Fruit fly (Drosophila melanogaster) whole organism: ENCODE results near the gene ru.

Experiments
- Dll ChIP-seq: fragments of >200 bp; optimal IDR thresholded peaks from 2 replicates; lab custom pipeline; 2017
- EcR ChIP-seq, 2 experiments: fragments of >200 bp; optimal IDR thresholded peaks; 2 replicates each; lab custom pipeline; 2017; ENCODE audit warnings: missing biosample characterization in 2 of 2, missing genetic modification characterization in 2 of 2, missing genetic modification reagents in 2 of 2
- pan ChIP-seq: fragments of >200 bp; optimal IDR thresholded peaks from 2 replicates; lab custom pipeline; 2017

- TF ChIP-seq pan (lab: Kevin White, UChicago) = no peak
- TF ChIP-seq Dll (lab: Kevin White, UChicago) = no peak
- TF ChIP-seq EcR (GFP tag; optimal IDR thresholded peaks at IDR 0.05; lab: Kevin White, UChicago) = no peak
Observed at dm6 chr3L:1330420-1330819, 40.0 kb upstream of the ru start.
